Worm (Caenorhabditis elegans) whole organism, young adult: Measurements from ENCODE around the gene ZK1248.5.

ENCODE experiments used
- athp-1 ChIP-seq: sonication (generic microtip); optimal IDR thresholded peaks from 2 replicates; lab custom pipeline; 2017; ENCODE audit warnings: mild to moderate bottlenecking, missing genetic modification characterization, missing compliant biosample characterization
- ceh-91 ChIP-seq: fragments of 200-800 bp; sonication (Bioruptor generic); IDR thresholded peaks from 2 replicates; pipeline ENCODE4 v1.3.6; 2022; ENCODE audit warnings: missing genetic modification reagents, missing genetic modification characterization, missing compliant biosample characterization
- hrde-1 ChIP-seq: sonication (generic microtip); optimal IDR thresholded peaks from 2 replicates; lab custom pipeline; 2016; ENCODE audit warnings: missing genetic modification characterization, mild to moderate bottlenecking, missing compliant biosample characterization, moderate library complexity, missing genotype, missing genetic modification reagents, borderline replicate concordance
- hsf-1 ChIP-seq: fragments of 200-800 bp; sonication (Bioruptor generic); IDR thresholded peaks from 2 replicates; pipeline ENCODE4 v1.3.6; 2022; ENCODE audit warnings: missing genetic modification reagents, missing genetic modification characterization, missing compliant biosample characterization
- let-526 ChIP-seq: fragments of 200-800 bp; sonication (Bioruptor generic); IDR thresholded peaks from 2 replicates; pipeline ENCODE4 v1.3.6; 2022; ENCODE audit warnings: missing genetic modification reagents, missing genetic modification characterization, missing compliant biosample characterization
- let-607 ChIP-seq, 2 experiments: fragments of 200-800 bp in 1 of 2; sonication (Bioruptor generic) in 1 of 2; sonication (generic microtip) in 1 of 2; optimal IDR thresholded peaks; 2 replicates each; lab custom pipeline; 2016 to 2018; ENCODE audit warnings: mild to moderate bottlenecking in 2 of 2, missing compliant biosample characterization in 2 of 2, missing genetic modification characterization in 2 of 2, moderate library complexity in 2 of 2, missing genotype in 1 of 2
- lin-54 ChIP-seq: fragments of 200-800 bp; sonication (Bioruptor generic); optimal IDR thresholded peaks from 2 replicates; lab custom pipeline; 2018; ENCODE audit warnings: mild to moderate bottlenecking, missing genetic modification characterization, missing compliant biosample characterization
- madf-6 ChIP-seq: fragments of 200-800 bp; sonication (Bioruptor generic); IDR thresholded peaks from 2 replicates; pipeline ENCODE4 v1.3.6; 2022; ENCODE audit warnings: missing genetic modification reagents, missing genetic modification characterization, missing compliant biosample characterization
- pha-4 ChIP-seq: fragments of 150-350 bp; sonication (generic microtip); optimal IDR thresholded peaks from 2 replicates; lab custom pipeline; 2014; ENCODE audit warnings: missing biosample characterization, missing genetic modification reagents, missing genetic modification characterization

DNA sequence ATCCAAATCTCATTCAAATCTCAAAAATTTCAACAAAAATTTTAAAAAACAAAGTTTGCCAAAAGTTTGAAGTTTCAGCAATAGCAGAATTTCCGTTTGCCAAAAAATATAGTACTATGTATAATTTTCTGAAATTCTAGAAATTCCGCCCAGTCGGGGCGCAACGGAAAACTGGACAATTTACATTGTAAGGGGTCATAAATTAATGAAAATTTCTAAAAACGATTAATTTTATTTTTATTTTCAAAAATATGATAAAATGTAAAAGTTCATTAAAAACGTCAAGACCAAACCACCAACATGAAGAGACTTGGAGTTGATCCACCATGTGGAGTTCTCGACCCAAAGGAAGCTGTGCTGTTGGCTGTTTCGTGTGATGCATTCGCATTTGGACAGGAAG lies 8.0 kb downstream of the ZK1248.5 start, which contains the start of gene ZK1248.4:
- TF ChIP-seq let-607 (tag; optimal IDR thresholded peaks at IDR 0.05; lab: Kevin White, UChicago) (no peak), madf-6 (GFP tag; lab: Robert Waterston, UW) (no peak), ceh-91 (GFP tag; lab: Robert Waterston, UW) (no peak), hsf-1 (GFP tag; lab: Robert Waterston, UW) (no peak), pha-4 (tag; lab: Kevin White, UChicago) (no peak), athp-1 (tag; lab: Kevin White, UChicago) (no peak), hrde-1 (tag; lab: Kevin White, UChicago) (no peak), let-526 (GFP tag; lab: Robert Waterston, UW) (no peak), lin-54 (no peak)
